Worm (Caenorhabditis elegans) whole organism, early embryonic: ENCODE measurements around the gene lrch-1.

Experiments
- B0310.2 ChIP-seq: sonication (generic microtip); optimal IDR thresholded peaks from 2 replicates; lab custom pipeline; 2016; ENCODE audit warnings: mild to moderate bottlenecking, missing genetic modification characterization, missing compliant biosample characterization
- ama-1 ChIP-seq: fragments of 150-350 bp; optimal IDR thresholded peaks from 2 replicates; lab custom pipeline; 2014
- flt-1 ChIP-seq: fragments of 200-800 bp; sonication (Bioruptor generic); IDR thresholded peaks from 2 replicates; pipeline ENCODE4 v1.3.6; 2022; ENCODE audit warnings: missing genetic modification characterization, missing compliant biosample characterization
- sea-1 ChIP-seq: fragments of 200-800 bp; sonication (Bioruptor generic); conservative IDR thresholded peaks from 2 replicates; pipeline ENCODE4 v1.3.6; 2022; ENCODE audit warnings: missing genetic modification characterization, missing compliant biosample characterization

ce11 chrX:6189955-6190354, 26.5 kb downstream of the lrch-1 start, which contains the start of gene T13C5.9:
- TF ChIP-seq B0310.2 (tag; lab: Kevin White, UChicago) = no peak
- no peak for TF ChIP-seq ama-1 (lab: Kevin White, UChicago)
- TF ChIP-seq sea-1 (GFP tag; lab: Robert Waterston, UW) = no peak
- TF ChIP-seq flt-1 (GFP tag; lab: Robert Waterston, UW) = no peak
